Worm (Caenorhabditis elegans) whole organism, L4/young adult: ENCODE data around the gene B0228.6.

ENCODE experiments used
- W03F9.2 ChIP-seq: fragments of 150-350 bp; optimal IDR thresholded peaks from 2 replicates; lab custom pipeline; 2014; ENCODE audit warnings: missing biosample characterization, missing genetic modification characterization
- dao-5 ChIP-seq: sonication (generic microtip); optimal IDR thresholded peaks from 2 replicates; lab custom pipeline; 2016; ENCODE audit warnings: missing genotype, missing genetic modification characterization, moderate library complexity, missing compliant biosample characterization
- him-1 ChIP-seq: sonication (generic microtip); optimal IDR thresholded peaks from 2 replicates; lab custom pipeline; 2016; ENCODE audit warnings: missing genotype, missing genetic modification reagents, missing genetic modification characterization, missing compliant biosample characterization

The B0228.6 gene

ce11 chrII:7777320-7777978, 22.5 kb upstream of the B0228.6 start, which contains the start of gene mthf-1:
Gene mthf-1, minus strand, starts transcription at chrII:7777823.
- TF ChIP-seq dao-5 (tag; lab: Kevin White, UChicago) = no peak
- TF ChIP-seq W03F9.2 (tag; lab: Kevin White, UChicago) = no peak
- TF ChIP-seq him-1 (tag; lab: Kevin White, UChicago) = no peak

ce11 chrII:7776715-7777114, 21.7 kb upstream of the B0228.6 start:
- TF ChIP-seq him-1 (tag; lab: Kevin White, UChicago) (no peak), W03F9.2 (tag; lab: Kevin White, UChicago) (no peak), dao-5 (tag; lab: Kevin White, UChicago) (no peak)

ce11 chrII:7776232-7776631, 21.3 kb upstream of the B0228.6 start:
- TF ChIP-seq dao-5 (tag; lab: Kevin White, UChicago) (no peak), him-1 (tag; lab: Kevin White, UChicago) (no peak), W03F9.2 (tag; lab: Kevin White, UChicago) (no peak)

ce11 chrII:7773427-7773993, 18.5 kb upstream of the B0228.6 start:
- no peak for TF ChIP-seq dao-5 (tag; lab: Kevin White, UChicago)
- no peak for TF ChIP-seq W03F9.2 (tag; lab: Kevin White, UChicago)
- TF ChIP-seq him-1 (tag; lab: Kevin White, UChicago) = no peak

ce11 chrII:7772411-7772810, 17.4 kb upstream of the B0228.6 start, which contains the start of gene C06A8.6:
Gene C06A8.6, plus strand, starts transcription at chrII:7772499.
- TF ChIP-seq him-1 (tag; lab: Kevin White, UChicago) = no peak
- TF ChIP-seq dao-5 (tag; lab: Kevin White, UChicago) = no peak
- TF ChIP-seq W03F9.2 (tag; lab: Kevin White, UChicago) = no peak

ce11 chrII:7771917-7772316, 17.0 kb upstream of the B0228.6 start, which contains the start of gene C06A8.8:
Gene C06A8.8, minus strand, starts transcription at chrII:7772017.
- no peak for TF ChIP-seq W03F9.2 (tag; lab: Kevin White, UChicago)
- TF ChIP-seq dao-5 (tag; lab: Kevin White, UChicago) = no peak
- no peak for TF ChIP-seq him-1 (tag; lab: Kevin White, UChicago)

- TF ChIP-seq W03F9.2 (tag; lab: Kevin White, UChicago) (no peak), dao-5 (tag; lab: Kevin White, UChicago) (no peak), him-1 (tag; lab: Kevin White, UChicago) (no peak)
These were observed 15.3 kb upstream of the B0228.6 start for ce11 chrII:7770253-7770652.

- TF ChIP-seq dao-5 (tag; lab: Kevin White, UChicago) (no peak), him-1 (tag; lab: Kevin White, UChicago) (no peak), W03F9.2 (tag; lab: Kevin White, UChicago) (no peak)
These were observed 14.3 kb upstream of the B0228.6 start for ce11 chrII:7769254-7769653.

ce11 chrII:7765456-7765855, 10.5 kb upstream of the B0228.6 start, which contains the start of gene srh-39:
Gene srh-39, minus strand, starts transcription at chrII:7765556.
- TF ChIP-seq him-1 (tag; lab: Kevin White, UChicago) (no peak), dao-5 (tag; lab: Kevin White, UChicago) (no peak), W03F9.2 (tag; lab: Kevin White, UChicago) (no peak)

- no peak for TF ChIP-seq W03F9.2 (tag; lab: Kevin White, UChicago)
- no peak for TF ChIP-seq dao-5 (tag; lab: Kevin White, UChicago)
- TF ChIP-seq him-1 (tag; lab: Kevin White, UChicago) = no peak
These were observed 8.6 kb upstream of the B0228.6 start, which contains the start of gene B0228.9 for ce11 chrII:7763569-7763968. Gene B0228.9, minus strand, starts transcription at chrII:7763669.

- no peak for TF ChIP-seq dao-5 (tag; lab: Kevin White, UChicago)
- TF ChIP-seq W03F9.2 (tag; lab: Kevin White, UChicago) = no peak
- TF ChIP-seq him-1 (tag; lab: Kevin White, UChicago) = no peak
These were observed 6.5 kb upstream of the B0228.6 start, which contains the start of gene B0228.8 for ce11 chrII:7761440-7761839. Gene B0228.8, minus strand, starts transcription at chrII:7761540.

- TF ChIP-seq him-1 (tag; lab: Kevin White, UChicago) (no peak), dao-5 (tag; lab: Kevin White, UChicago) (no peak), W03F9.2 (tag; lab: Kevin White, UChicago) (no peak)
These were observed 3.6 kb upstream of the B0228.6 start, which contains the start of gene B0228.7 for ce11 chrII:7758397-7759135. Gene B0228.7, minus strand, starts transcription at chrII:7759023.

ce11 chrII:7756810-7757209, 1.8 kb upstream of the B0228.6 start:
- TF ChIP-seq dao-5 (tag; lab: Kevin White, UChicago) (peak; percentile 38), W03F9.2 (tag; lab: Kevin White, UChicago) (peak; percentile 32), him-1 (tag; lab: Kevin White, UChicago) (no peak)
